Fruit fly (Drosophila melanogaster): ENCODE measurements around the gene EMC4.

EMC4 gene

DNA sequence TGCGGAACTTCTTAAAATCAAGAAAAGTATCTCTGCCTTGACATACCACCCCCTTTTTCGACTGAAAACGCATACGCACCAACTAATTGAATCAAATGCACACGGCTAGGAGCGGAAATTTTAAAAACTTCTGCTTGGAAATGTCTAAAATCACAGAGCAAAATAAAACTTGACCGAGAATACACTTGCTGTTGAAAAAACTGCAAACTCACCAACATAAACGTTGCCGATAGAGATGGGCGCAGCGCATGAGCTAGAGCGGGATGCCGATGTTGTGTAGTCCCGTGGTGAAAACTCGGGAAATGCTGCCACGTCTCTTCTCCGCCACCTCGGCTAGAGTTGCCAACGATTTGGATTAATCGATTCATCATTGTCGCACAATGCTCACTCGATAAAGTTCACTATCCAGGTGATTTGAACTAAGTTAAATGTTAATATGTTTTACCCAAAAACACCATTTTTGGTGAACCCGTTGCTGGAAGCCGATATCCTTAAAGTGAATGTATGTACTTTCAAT is 3.9 kb upstream of the EMC4 start, which contains the start of the genes CG11109 and Arf1 (continued):
- no peak for TF ChIP-seq CG32767 (GFP tag; IDR thresholded peaks at IDR 0.05)
- no peak for TF ChIP-seq ems (GFP tag; optimal IDR thresholded peaks at IDR 0.05)
- peak; percentile 92 for TF ChIP-seq CG11560 (tag; IDR thresholded peaks at IDR 0.05)
- peak; percentile 45 for TF ChIP-seq CG3847 (GFP tag; IDR thresholded peaks at IDR 0.05)
- no peak for TF ChIP-seq Trl (optimal IDR thresholded peaks at IDR 0.05)
- no peak for TF ChIP-seq Trl (GFP tag; optimal IDR thresholded peaks at IDR 0.05)
- TF ChIP-seq ase (GFP tag; IDR thresholded peaks at IDR 0.05): no peak
- TF ChIP-seq phol (tag; optimal IDR thresholded peaks at IDR 0.05): peak; percentile 6
- no peak for TF ChIP-seq CG4707 (GFP tag; optimal IDR thresholded peaks at IDR 0.05)
- TF ChIP-seq CG2202 (tag; optimal IDR thresholded peaks at IDR 0.05): no peak
- no peak for TF ChIP-seq CG30403 (GFP tag; optimal IDR thresholded peaks at IDR 0.05)
- TF ChIP-seq Rfx (GFP tag; IDR thresholded peaks at IDR 0.05): peak; percentile 56
- peak; percentile 12 for TF ChIP-seq nom (GFP tag; optimal IDR thresholded peaks at IDR 0.05)
- no peak; the same call in 3 of the 4 replicates for TF ChIP-seq Gug (GFP tag; IDR thresholded peaks at IDR 0.05)
- no peak for TF ChIP-seq chif (GFP tag; optimal IDR thresholded peaks at IDR 0.05)
- TF ChIP-seq CG17186 (GFP tag; optimal IDR thresholded peaks at IDR 0.05): peak; percentile 32
- peak; percentile 29 for TF ChIP-seq nerfin-1 (tag; optimal IDR thresholded peaks at IDR 0.05)
- TF ChIP-seq mirr (GFP tag; optimal IDR thresholded peaks at IDR 0.05): peak; percentile 33
- TF ChIP-seq emc (GFP tag; optimal IDR thresholded peaks at IDR 0.05): no peak
- no peak for TF ChIP-seq CG13624 (GFP tag; optimal IDR thresholded peaks at IDR 0.05)
- TF ChIP-seq disco-r (GFP tag; optimal IDR thresholded peaks at IDR 0.05): no peak
- no peak for TF ChIP-seq rib (GFP tag; IDR thresholded peaks at IDR 0.05)
- TF ChIP-seq pita (GFP tag; optimal IDR thresholded peaks at IDR 0.05): no peak
- TF ChIP-seq Hsf (GFP tag; optimal IDR thresholded peaks at IDR 0.05): no peak
- no peak for TF ChIP-seq shn (GFP tag; optimal IDR thresholded peaks at IDR 0.05)
- peak; percentile 42 for TF ChIP-seq CG12299 (tag; optimal IDR thresholded peaks at IDR 0.05)
- TF ChIP-seq knrl (GFP tag; IDR thresholded peaks at IDR 0.05; ENCODE audit: partially characterized antibody): peak; percentile 62
- TF ChIP-seq zfh2 (GFP tag; optimal IDR thresholded peaks at IDR 0.05): no peak
- no peak for TF ChIP-seq fd96Cb (tag; optimal IDR thresholded peaks at IDR 0.05)
- TF ChIP-seq corto (GFP tag; optimal IDR thresholded peaks at IDR 0.05): no peak
- TF ChIP-seq Six4 (GFP tag; optimal IDR thresholded peaks at IDR 0.05): no peak
- TF ChIP-seq CG34376 (GFP tag; optimal IDR thresholded peaks at IDR 0.05): peak; percentile 7
- TF ChIP-seq CG2678 (tag; optimal IDR thresholded peaks at IDR 0.05): no peak
- TF ChIP-seq CG1602 (GFP tag; optimal IDR thresholded peaks at IDR 0.05): no peak
- TF ChIP-seq Adf1 (GFP tag; IDR thresholded peaks at IDR 0.05): peak; percentile 20; the same call in 1 of the 2 replicates
- TF ChIP-seq lmd (GFP tag; IDR thresholded peaks at IDR 0.05): no peak
- TF ChIP-seq so (GFP tag; IDR thresholded peaks at IDR 0.05): no peak
- TF ChIP-seq CG2199 (GFP tag; IDR thresholded peaks at IDR 0.05): 0 out of 3 replicates have a peak, but pooled peaks have one; percentile 11
- TF ChIP-seq CG9437 (GFP tag; optimal IDR thresholded peaks at IDR 0.05): no peak
- TF ChIP-seq Sox102F (GFP tag; optimal IDR thresholded peaks at IDR 0.05): no peak
- TF ChIP-seq schlank (tag; optimal IDR thresholded peaks at IDR 0.05): no peak
- TF ChIP-seq CG1832 (GFP tag; optimal IDR thresholded peaks at IDR 0.05): peak; percentile 67
- no peak for TF ChIP-seq fu2 (GFP tag; optimal IDR thresholded peaks at IDR 0.05)
- peak; percentile 75 for TF ChIP-seq CG1603 (tag; optimal IDR thresholded peaks at IDR 0.05)
- TF ChIP-seq zfh1 (GFP tag; IDR thresholded peaks at IDR 0.05): no peak
- TF ChIP-seq CG3726 (GFP tag; IDR thresholded peaks at IDR 0.05): no peak
- no peak for TF ChIP-seq sens (GFP tag)
- TF ChIP-seq CG9817 (tag; optimal IDR thresholded peaks at IDR 0.05): no peak
- no peak for TF ChIP-seq pb (GFP tag; optimal IDR thresholded peaks at IDR 0.05)
- TF ChIP-seq CG10979 (tag; optimal IDR thresholded peaks at IDR 0.05): peak; percentile 3
- TF ChIP-seq wor (GFP tag; IDR thresholded peaks at IDR 0.05): no peak
- peak; percentile 74 for TF ChIP-seq stwl (tag; optimal IDR thresholded peaks at IDR 0.05)
